In genomic region chr3R:24271071-24271470, dm6 we compare ENCODE assay signal across 6 fruit fly cellular contexts.
A peak's percentile ranks its signal among the peaks of the same experiment; 100 is the strongest.
TF ChIP-seq lines count a peak whose summit lies in the region.

jar (minus strand) TSS chr3R:24271233.

- peak; percentile 53 to 56 for TF ChIP-seq CTCF in S2 (optimal IDR thresholded peaks at IDR 0.05; lab: Kevin White, UChicago)
- peak; percentile 57 for TF ChIP-seq CTCF in whole organism, embryonic (GFP tag; optimal IDR thresholded peaks at IDR 0.05; lab: Kevin White, UChicago)

TF ChIP-seq in whole organism, adult, 20 proteins besides CTCF, POLR2A, EP300 and RAD21:
- TF ChIP-seq CG7045 (GFP tag; optimal IDR thresholded peaks at IDR 0.05; lab: Kevin White, UChicago) = peak; percentile 13
- TF ChIP-seq bab1 (GFP tag; optimal IDR thresholded peaks at IDR 0.05; lab: Kevin White, UChicago) = peak; percentile 74
- TF ChIP-seq Hr96 (GFP tag; optimal IDR thresholded peaks at IDR 0.05; lab: Kevin White, UChicago) = no peak
- peak; percentile 71 for TF ChIP-seq Mnt (GFP tag; optimal IDR thresholded peaks at IDR 0.05; lab: Kevin White, UChicago)
- peak; percentile 52 for TF ChIP-seq cic (GFP tag; optimal IDR thresholded peaks at IDR 0.05; lab: Kevin White, UChicago)
- peak; percentile 23 for TF ChIP-seq pad (GFP tag; optimal IDR thresholded peaks at IDR 0.05; lab: Kevin White, UChicago)
- TF ChIP-seq CG33017 (tag; optimal IDR thresholded peaks at IDR 0.05; lab: Kevin White, UChicago) = peak; percentile 17
- TF ChIP-seq ovo (GFP tag; optimal IDR thresholded peaks at IDR 0.05; lab: Kevin White, UChicago) = peak; percentile 95
- peak; percentile 16 for TF ChIP-seq CG11617 (GFP tag; optimal IDR thresholded peaks at IDR 0.05; lab: Kevin White, UChicago)
- peak; percentile 14 for TF ChIP-seq CG1620 (GFP tag; optimal IDR thresholded peaks at IDR 0.05; lab: Kevin White, UChicago)
- TF ChIP-seq kay (GFP tag; lab: Kevin White, UChicago; ENCODE audit: borderline replicate concordance) = no peak
- TF ChIP-seq CG12768 (GFP tag; optimal IDR thresholded peaks at IDR 0.05; lab: Kevin White, UChicago) = peak; percentile 24
- peak; percentile 77 for TF ChIP-seq CG14711 (tag; optimal IDR thresholded peaks at IDR 0.05; lab: Kevin White, UChicago)
- TF ChIP-seq Clk (GFP tag; optimal IDR thresholded peaks at IDR 0.05; lab: Kevin White, UChicago) = no peak
- peak; percentile 43 for TF ChIP-seq CG7101 (tag; optimal IDR thresholded peaks at IDR 0.05; lab: Kevin White, UChicago)

TF ChIP-seq in whole organism, embryonic, 481 proteins besides CTCF, POLR2A, EP300 and RAD21 (continues in another document):
- TF ChIP-seq Awh (GFP tag; IDR thresholded peaks at IDR 0.05; lab: Robert Waterston, UW) (0 out of 2 replicates have a peak, but pooled peaks have one; percentile 45), tap (tag; optimal IDR thresholded peaks at IDR 0.05; lab: Kevin White, UChicago) (no peak), Ets65A (GFP tag; lab: Kevin White, UChicago) (peak; percentile 79), sr (GFP tag; IDR thresholded peaks at IDR 0.05; lab: Robert Waterston, UW) (0 out of 3 replicates have a peak, but pooled peaks have one; percentile 41), CG9609 (GFP tag; optimal IDR thresholded peaks at IDR 0.05; lab: Kevin White, UChicago) (no peak), CG6654 (GFP tag; optimal IDR thresholded peaks at IDR 0.05; lab: Kevin White, UChicago) (no peak), sna (GFP tag; IDR thresholded peaks at IDR 0.05; lab: Robert Waterston, UW; ENCODE audit: partially characterized antibody) (peak; percentile 87), CG10565 (GFP tag; optimal IDR thresholded peaks at IDR 0.05; lab: Kevin White, UChicago) (no peak), CG12104 (GFP tag; optimal IDR thresholded peaks at IDR 0.05; lab: Kevin White, UChicago) (no peak), CG10147 (GFP tag; optimal IDR thresholded peaks at IDR 0.05; lab: Kevin White, UChicago) (peak; percentile 66), CG4404 (GFP tag; IDR thresholded peaks at IDR 0.05; lab: Robert Waterston, UW) (no peak), CG17385 (GFP tag; optimal IDR thresholded peaks at IDR 0.05; lab: Kevin White, UChicago) (peak; percentile 54), H15 (GFP tag; IDR thresholded peaks at IDR 0.05; lab: Robert Waterston, UW) (no peak), CG10654 (GFP tag; optimal IDR thresholded peaks at IDR 0.05; lab: Kevin White, UChicago) (no peak), bigmax (GFP tag; optimal IDR thresholded peaks at IDR 0.05; lab: Kevin White, UChicago) (peak; percentile 50), Chrac-16 (GFP tag; optimal IDR thresholded peaks at IDR 0.05; lab: Kevin White, UChicago) (no peak), dmrt99B (tag; optimal IDR thresholded peaks at IDR 0.05; lab: Kevin White, UChicago) (peak; percentile 14), bsh (GFP tag; optimal IDR thresholded peaks at IDR 0.05; lab: Kevin White, UChicago) (no peak), Bdp1 (GFP tag; optimal IDR thresholded peaks at IDR 0.05; lab: Kevin White, UChicago) (peak; percentile 64)

TF ChIP-seq in whole organism, prepupa, 60 proteins besides CTCF, POLR2A, EP300 and RAD21 (continues in another document):
- peak; percentile 24; the same call in 1 of the 3 replicates for TF ChIP-seq eg (GFP tag; IDR thresholded peaks at IDR 0.05; lab: Robert Waterston, UW)
- TF ChIP-seq Eip75B (GFP tag; optimal IDR thresholded peaks at IDR 0.05; lab: Kevin White, UChicago) = peak; percentile 27
- no peak for TF ChIP-seq pdm3 (GFP tag; optimal IDR thresholded peaks at IDR 0.05; lab: Kevin White, UChicago)
- TF ChIP-seq CG1621 (tag; optimal IDR thresholded peaks at IDR 0.05; lab: Kevin White, UChicago) = peak; percentile 10
- TF ChIP-seq dsx (GFP tag; optimal IDR thresholded peaks at IDR 0.05; lab: Kevin White, UChicago; ENCODE audit: poor library complexity, severe bottlenecking) = peak; percentile 42
- TF ChIP-seq CG15336 (GFP tag; IDR thresholded peaks at IDR 0.05; lab: Robert Waterston, UW) = peak; percentile 42; the same call in 1 of the 2 replicates
- TF ChIP-seq ss (GFP tag; optimal IDR thresholded peaks at IDR 0.05; lab: Kevin White, UChicago) = peak; percentile 26 to 39
- peak; percentile 47 for TF ChIP-seq fkh (GFP tag; optimal IDR thresholded peaks at IDR 0.05; lab: Kevin White, UChicago)
- TF ChIP-seq CG11762 (GFP tag; optimal IDR thresholded peaks at IDR 0.05; lab: Kevin White, UChicago; ENCODE audit: insufficient read depth) = no peak
- TF ChIP-seq CG3919 (GFP tag; optimal IDR thresholded peaks at IDR 0.05; lab: Kevin White, UChicago) = peak; percentile 21
- TF ChIP-seq CG6854 (GFP tag; optimal IDR thresholded peaks at IDR 0.05; lab: Kevin White, UChicago) = peak; percentile 64
- TF ChIP-seq Blimp-1 (GFP tag; optimal IDR thresholded peaks at IDR 0.05; lab: Kevin White, UChicago) = no peak
- TF ChIP-seq esn (GFP tag; optimal IDR thresholded peaks at IDR 0.05; lab: Kevin White, UChicago) = peak; percentile 42
- peak; percentile 1 for TF ChIP-seq Ets96B (tag; optimal IDR thresholded peaks at IDR 0.05; lab: Kevin White, UChicago)
- peak; percentile 26; the same call in 1 of the 3 replicates for TF ChIP-seq CG8119 (GFP tag; IDR thresholded peaks at IDR 0.05; lab: Robert Waterston, UW)
- peak; percentile 11 for TF ChIP-seq CG3032 (tag; optimal IDR thresholded peaks at IDR 0.05; lab: Kevin White, UChicago)
- TF ChIP-seq Eip78C (GFP tag; lab: Kevin White, UChicago) = peak; percentile 81
- TF ChIP-seq CG6163 (GFP tag; IDR thresholded peaks at IDR 0.05; lab: Robert Waterston, UW) = peak; percentile 36; the same call in 1 of the 3 replicates
- TF ChIP-seq lz (GFP tag; optimal IDR thresholded peaks at IDR 0.05; lab: Kevin White, UChicago) = no peak

TF ChIP-seq in whole organism, pupa, 21 proteins besides CTCF, POLR2A, EP300 and RAD21:
- TF ChIP-seq gl (tag; optimal IDR thresholded peaks at IDR 0.05; lab: Kevin White, UChicago) (peak; percentile 25), D1 (tag; optimal IDR thresholded peaks at IDR 0.05; lab: Kevin White, UChicago) (no peak), Pif1A (GFP tag; optimal IDR thresholded peaks at IDR 0.05; lab: Kevin White, UChicago) (no peak), CG10348 (GFP tag; IDR thresholded peaks at IDR 0.05; lab: Robert Waterston, UW) (no peak), Ets98B (GFP tag; IDR thresholded peaks at IDR 0.05; lab: Robert Waterston, UW) (peak; percentile 49; the same call in 1 of the 2 replicates), CG17806 (tag; optimal IDR thresholded peaks at IDR 0.05; lab: Kevin White, UChicago) (no peak), CG8159 (tag; optimal IDR thresholded peaks at IDR 0.05; lab: Kevin White, UChicago) (peak; percentile 16), CG9948 (tag; optimal IDR thresholded peaks at IDR 0.05; lab: Kevin White, UChicago) (no peak), fd96Ca (GFP tag; IDR thresholded peaks at IDR 0.05; lab: Robert Waterston, UW) (no peak; the same call in 2 of the 3 replicates), CG15710 (tag; optimal IDR thresholded peaks at IDR 0.05; lab: Kevin White, UChicago) (no peak), Pif1B (GFP tag; optimal IDR thresholded peaks at IDR 0.05; lab: Kevin White, UChicago) (no peak), rn (GFP tag; IDR thresholded peaks at IDR 0.05; lab: Robert Waterston, UW) (no peak), CG13204 (GFP tag; optimal IDR thresholded peaks at IDR 0.05; lab: Kevin White, UChicago) (peak; percentile 12), CG4496 (GFP tag; IDR thresholded peaks at IDR 0.05; lab: Robert Waterston, UW) (peak; percentile 31; the same call in 1 of the 3 replicates), CG34367 (tag; optimal IDR thresholded peaks at IDR 0.05; lab: Kevin White, UChicago) (no peak), CG32121 (GFP tag; IDR thresholded peaks at IDR 0.05; lab: Robert Waterston, UW) (peak; percentile 27; the same call in 1 of the 2 replicates), CG12605 (GFP tag; IDR thresholded peaks at IDR 0.05; lab: Robert Waterston, UW) (peak; percentile 29; the same call in 1 of the 2 replicates), CG14655 (GFP tag; optimal IDR thresholded peaks at IDR 0.05; lab: Kevin White, UChicago) (no peak), EcR (GFP tag; optimal IDR thresholded peaks at IDR 0.05; lab: Kevin White, UChicago) (peak; percentile 39), Snoo (tag; optimal IDR thresholded peaks at IDR 0.05; lab: Kevin White, UChicago) (peak; percentile 18), CG8301 (tag; optimal IDR thresholded peaks at IDR 0.05; lab: Kevin White, UChicago) (no peak)

TF ChIP-seq in whole organism, wandering third instar larva, 38 proteins besides CTCF, POLR2A, EP300 and RAD21:
- no peak for TF ChIP-seq Hr78 (GFP tag; optimal IDR thresholded peaks at IDR 0.05; lab: Kevin White, UChicago)
- TF ChIP-seq Rel (GFP tag; optimal IDR thresholded peaks at IDR 0.05; lab: Kevin White, UChicago) = no peak
- TF ChIP-seq Rel (tag; optimal IDR thresholded peaks at IDR 0.05; lab: Kevin White, UChicago) = peak; percentile 85
- TF ChIP-seq usp (GFP tag; optimal IDR thresholded peaks at IDR 0.05; lab: Kevin White, UChicago) = no peak
- TF ChIP-seq tai (GFP tag; optimal IDR thresholded peaks at IDR 0.05; lab: Kevin White, UChicago) = no peak
- TF ChIP-seq br (GFP tag; optimal IDR thresholded peaks at IDR 0.05; lab: Kevin White, UChicago) = peak; percentile 12
- TF ChIP-seq Mio (GFP tag; optimal IDR thresholded peaks at IDR 0.05; lab: Kevin White, UChicago) = no peak
- no peak for TF ChIP-seq Hnf4 (GFP tag; optimal IDR thresholded peaks at IDR 0.05; lab: Kevin White, UChicago)
- TF ChIP-seq Myc (optimal IDR thresholded peaks at IDR 0.05; lab: Kevin White, UChicago) = peak; percentile 54
- peak; percentile 57 for TF ChIP-seq Jra (GFP tag; optimal IDR thresholded peaks at IDR 0.05; lab: Kevin White, UChicago)
- TF ChIP-seq Sp1 (GFP tag; optimal IDR thresholded peaks at IDR 0.05; lab: Kevin White, UChicago) = peak; percentile 36
- TF ChIP-seq OdsH (GFP tag; optimal IDR thresholded peaks at IDR 0.05; lab: Kevin White, UChicago) = peak; percentile 4
- peak; percentile 1 for TF ChIP-seq rgr (GFP tag; optimal IDR thresholded peaks at IDR 0.05; lab: Kevin White, UChicago)
- no peak for TF ChIP-seq N (GFP tag; optimal IDR thresholded peaks at IDR 0.05; lab: Kevin White, UChicago)
- peak; percentile 17 for TF ChIP-seq HLH106 (tag; optimal IDR thresholded peaks at IDR 0.05; lab: Kevin White, UChicago)
- TF ChIP-seq h (GFP tag; optimal IDR thresholded peaks at IDR 0.05; lab: Kevin White, UChicago) = peak; percentile 64
- TF ChIP-seq jim (GFP tag; optimal IDR thresholded peaks at IDR 0.05; lab: Kevin White, UChicago) = peak; percentile 1
- TF ChIP-seq Dif (GFP tag; optimal IDR thresholded peaks at IDR 0.05; lab: Kevin White, UChicago; ENCODE audit: partially characterized antibody) = peak; percentile 49
- TF ChIP-seq sage (GFP tag; optimal IDR thresholded peaks at IDR 0.05; lab: Kevin White, UChicago) = no peak
- peak; percentile 61 for TF ChIP-seq Hr83 (GFP tag; optimal IDR thresholded peaks at IDR 0.05; lab: Kevin White, UChicago; ENCODE audit: poor library complexity, severe bottlenecking)
